Worm (Caenorhabditis elegans) whole organism, young adult: ENCODE results near the gene T02G5.3.

Experiments used
- F33H1.4 ChIP-seq: fragments of 200-800 bp; sonication (Bioruptor generic); IDR thresholded peaks from 2 replicates; pipeline ENCODE4 v1.3.6; 2022; ENCODE audit warnings: missing genetic modification reagents, missing genetic modification characterization, missing compliant biosample characterization
- F52B5.7 ChIP-seq: sonication (generic microtip); optimal IDR thresholded peaks from 2 replicates; lab custom pipeline; 2016; ENCODE audit warnings: mild to moderate bottlenecking, missing genetic modification characterization, missing compliant biosample characterization
- attf-5 ChIP-seq: fragments of 200-800 bp; sonication (Bioruptor generic); optimal IDR thresholded peaks from 2 replicates; lab custom pipeline; 2018; ENCODE audit warnings: mild to moderate bottlenecking, missing genetic modification characterization, missing compliant biosample characterization
- bed-1 ChIP-seq: fragments of 200-800 bp; sonication (Bioruptor generic); IDR thresholded peaks from 2 replicates; pipeline ENCODE4 v1.3.6; 2022; ENCODE audit warnings: missing genetic modification reagents, missing genetic modification characterization, missing compliant biosample characterization
- ceh-100 ChIP-seq: fragments of 200-800 bp; sonication (Bioruptor generic); IDR thresholded peaks from 2 replicates; pipeline ENCODE4 v1.3.6; 2022; ENCODE audit warnings: missing genetic modification reagents, missing genetic modification characterization, missing compliant biosample characterization
- ceh-40 ChIP-seq: fragments of 200-800 bp; sonication (Bioruptor generic); IDR thresholded peaks from 2 replicates; pipeline ENCODE4 v1.3.6; 2022; ENCODE audit warnings: missing genetic modification characterization, missing compliant biosample characterization
- fkh-3 ChIP-seq: sonication (generic microtip); optimal IDR thresholded peaks from 2 replicates; lab custom pipeline; 2016; ENCODE audit warnings: mild to moderate bottlenecking, missing genetic modification characterization, missing compliant biosample characterization
- lir-1 ChIP-seq: fragments of 200-800 bp; sonication (Bioruptor generic); conservative IDR thresholded peaks from 2 replicates; pipeline ENCODE4 v1.3.6; 2022; ENCODE audit warnings: missing genetic modification reagents, missing genetic modification characterization, missing compliant biosample characterization
- mxl-1 ChIP-seq: sonication (generic microtip); optimal IDR thresholded peaks from 2 replicates; lab custom pipeline; 2016; ENCODE audit warnings: missing genetic modification characterization, missing compliant biosample characterization
- rcor-1 ChIP-seq: fragments of 200-800 bp; sonication (Bioruptor generic); IDR thresholded peaks from 2 replicates; pipeline ENCODE4 v1.3.6; 2022; ENCODE audit warnings: missing genetic modification reagents, missing genetic modification characterization, missing compliant biosample characterization
- sea-2 ChIP-seq: fragments of 200-800 bp; sonication (Bioruptor generic); IDR thresholded peaks from 2 replicates; pipeline ENCODE4 v1.3.6; 2022; ENCODE audit warnings: missing genetic modification characterization, missing compliant biosample characterization
- snpc-4 ChIP-seq, 5 experiments: fragments of 150-350 bp in 1 of 5; sonication (generic microtip) in 4 of 5; optimal IDR thresholded peaks; 2 replicates each; lab custom pipeline; 2014 to 2018; ENCODE audit warnings: missing genetic modification characterization in 5 of 5, missing biosample characterization in 3 of 5, antibody characterized with exemption in 2 of 5, mild to moderate bottlenecking in 2 of 5, missing compliant biosample characterization in 2 of 5, missing genotype in 2 of 5, moderate library complexity in 2 of 5, missing genetic modification reagents in 1 of 5
- unc-130 ChIP-seq: sonication (generic microtip); optimal IDR thresholded peaks from 2 replicates; lab custom pipeline; 2016; ENCODE audit warnings: missing genetic modification reagents, missing genetic modification characterization, missing compliant biosample characterization
- ztf-26 ChIP-seq: sonication (generic microtip); optimal IDR thresholded peaks from 2 replicates; lab custom pipeline; 2017; ENCODE audit warnings: missing genetic modification characterization, missing compliant biosample characterization

DNA sequence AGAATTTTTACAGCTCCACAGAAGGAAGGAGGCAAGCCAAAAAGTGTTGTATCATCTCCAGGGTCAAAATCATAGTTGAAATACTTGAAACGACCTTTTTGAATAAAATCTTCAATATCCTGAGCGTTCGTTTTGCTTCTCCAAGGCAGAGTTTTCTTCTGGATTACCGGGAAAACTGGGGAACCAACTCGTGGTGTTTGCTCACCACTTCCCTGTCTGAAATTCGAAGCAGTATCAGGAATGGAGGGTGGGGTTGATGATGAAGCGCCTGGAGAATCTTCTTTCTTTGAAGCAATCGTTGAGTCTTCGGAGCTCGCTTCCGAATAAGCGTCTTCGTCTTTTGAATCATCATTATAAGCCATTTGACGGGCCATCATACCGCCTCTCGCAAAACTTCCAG, 9.9 kb downstream of the T02G5.3 start:
- TF ChIP-seq F33H1.4 (no peak), bed-1 (GFP tag; lab: Robert Waterston, UW) (no peak), snpc-4 (GFP tag; optimal IDR thresholded peaks at IDR 0.05; lab: Kevin White, UChicago) (no peak), snpc-4 (tag; optimal IDR thresholded peaks at IDR 0.05; lab: Kevin White, UChicago) (no peak), ceh-40 (GFP tag; lab: Robert Waterston, UW) (no peak), sea-2 (GFP tag; lab: Robert Waterston, UW) (no peak), F52B5.7 (tag; lab: Kevin White, UChicago) (no peak), unc-130 (GFP tag; lab: Kevin White, UChicago) (no peak), rcor-1 (GFP tag; lab: Robert Waterston, UW) (no peak), lir-1 (no peak), attf-5 (GFP tag; lab: Kevin White, UChicago) (no peak), mxl-1 (no peak), ceh-100 (GFP tag; lab: Robert Waterston, UW) (no peak), ztf-26 (tag; lab: Kevin White, UChicago) (no peak), fkh-3 (tag; lab: Kevin White, UChicago) (no peak)
